Fruit fly (Drosophila melanogaster): Measurements from ENCODE around the gene CG9777.

Gene CG9777

dm6 chrX:16640260-16641100 lies 8.4 kb upstream of the CG9777 start, which contains the start of the genes SNRPG and mthl1 (continued):
- peak; percentile 46; the same call in 1 of the 2 replicates for TF ChIP-seq tna (GFP tag; IDR thresholded peaks at IDR 0.05; ENCODE audit: partially characterized antibody)
- TF ChIP-seq CG1233 (GFP tag; optimal IDR thresholded peaks at IDR 0.05): peak; percentile 71
- peak; percentile 68 for TF ChIP-seq mam (GFP tag; optimal IDR thresholded peaks at IDR 0.05)
- TF ChIP-seq CG3281 (GFP tag; optimal IDR thresholded peaks at IDR 0.05): peak; percentile 53
- peak; percentile 73 for TF ChIP-seq Antp (GFP tag; optimal IDR thresholded peaks at IDR 0.05)
- peak; percentile 2 for TF ChIP-seq CG12299 (tag; optimal IDR thresholded peaks at IDR 0.05)
- TF ChIP-seq Camta (GFP tag; optimal IDR thresholded peaks at IDR 0.05): no peak
- TF ChIP-seq corto (GFP tag; optimal IDR thresholded peaks at IDR 0.05): no peak
- peak; percentile 99 for TF ChIP-seq ssp (GFP tag; IDR thresholded peaks at IDR 0.05)
- TF ChIP-seq CG11504 (tag; optimal IDR thresholded peaks at IDR 0.05): peak; percentile 74
- TF ChIP-seq tx (GFP tag; optimal IDR thresholded peaks at IDR 0.05): peak; percentile 77
- TF ChIP-seq ATbp (GFP tag; optimal IDR thresholded peaks at IDR 0.05): no peak
- TF ChIP-seq CG12236 (GFP tag; optimal IDR thresholded peaks at IDR 0.05): no peak
- TF ChIP-seq lola (GFP tag; optimal IDR thresholded peaks at IDR 0.05): peak in 2 of 3 experiments; percentile 55 to 74
- peak; percentile 67 for TF ChIP-seq grau (tag; optimal IDR thresholded peaks at IDR 0.05)
- TF ChIP-seq ranshi (GFP tag; IDR thresholded peaks at IDR 0.05): peak; percentile 94
- peak; percentile 23 for TF ChIP-seq org-1 (GFP tag; optimal IDR thresholded peaks at IDR 0.05)
- peak; percentile 53 for TF ChIP-seq Dref (GFP tag; IDR thresholded peaks at IDR 0.05)
- no peak for TF ChIP-seq CG11398 (GFP tag; optimal IDR thresholded peaks at IDR 0.05)
- TF ChIP-seq Dfd (GFP tag; optimal IDR thresholded peaks at IDR 0.05): peak in 1 of 2 experiments; percentile 65
- TF ChIP-seq gcm2 (GFP tag; optimal IDR thresholded peaks at IDR 0.05): peak; percentile 41
- TF ChIP-seq Awh (GFP tag; IDR thresholded peaks at IDR 0.05): peak; percentile 90
- no peak for TF ChIP-seq cg (GFP tag; optimal IDR thresholded peaks at IDR 0.05)
- TF ChIP-seq HmgZ (tag; optimal IDR thresholded peaks at IDR 0.05): peak; percentile 37
- TF ChIP-seq stc (GFP tag; IDR thresholded peaks at IDR 0.05): peak; percentile 69; the same call in 1 of the 2 replicates
- TF ChIP-seq CG3407 (GFP tag; optimal IDR thresholded peaks at IDR 0.05): peak; percentile 49
- TF ChIP-seq CG10979 (tag; optimal IDR thresholded peaks at IDR 0.05): peak; percentile 47
- peak; percentile 79 for TF ChIP-seq Fer3 (tag; optimal IDR thresholded peaks at IDR 0.05)
- TF ChIP-seq dati (GFP tag; IDR thresholded peaks at IDR 0.05): peak; percentile 89
- TF ChIP-seq CG7271 (tag; optimal IDR thresholded peaks at IDR 0.05): no peak
- TF ChIP-seq CG32532 (GFP tag; IDR thresholded peaks at IDR 0.05): peak; percentile 96
- peak; percentile 69 for TF ChIP-seq chm (GFP tag; IDR thresholded peaks at IDR 0.05)
- TF ChIP-seq exex (tag; optimal IDR thresholded peaks at IDR 0.05): no peak
- TF ChIP-seq CG18476 (GFP tag; optimal IDR thresholded peaks at IDR 0.05): peak; percentile 79
- peak; percentile 16 for TF ChIP-seq Max (GFP tag; optimal IDR thresholded peaks at IDR 0.05)
- peak; percentile 88 for TF ChIP-seq CG17328 (GFP tag; IDR thresholded peaks at IDR 0.05)
- TF ChIP-seq mirr (GFP tag; optimal IDR thresholded peaks at IDR 0.05): peak; percentile 24
- TF ChIP-seq Dll (GFP tag; IDR thresholded peaks at IDR 0.05; ENCODE audit: partially characterized antibody): peak; percentile 79
- peak; percentile 76 for TF ChIP-seq danr (GFP tag; IDR thresholded peaks at IDR 0.05)
- no peak for TF ChIP-seq CG2129 (GFP tag; IDR thresholded peaks at IDR 0.05; ENCODE audit: partially characterized antibody)
- TF ChIP-seq tio (GFP tag; optimal IDR thresholded peaks at IDR 0.05): peak; percentile 86
- no peak for TF ChIP-seq CG6813 (GFP tag; optimal IDR thresholded peaks at IDR 0.05)
- peak; percentile 57 for TF ChIP-seq CG5245 (GFP tag; optimal IDR thresholded peaks at IDR 0.05)
- TF ChIP-seq CG14710 (tag; optimal IDR thresholded peaks at IDR 0.05): peak; percentile 100
- TF ChIP-seq insv (GFP tag; optimal IDR thresholded peaks at IDR 0.05): peak in 1 of 2 experiments; percentile 35
- TF ChIP-seq dmrt11E (tag; optimal IDR thresholded peaks at IDR 0.05): peak; percentile 64
- TF ChIP-seq chinmo (GFP tag; IDR thresholded peaks at IDR 0.05; ENCODE audit: partially characterized antibody): peak; percentile 72; the same call in 2 of the 4 replicates
- TF ChIP-seq CG14667 (GFP tag; IDR thresholded peaks at IDR 0.05): peak; percentile 94
